Fruit fly (Drosophila melanogaster): Measurements from ENCODE around the gene nAChRbeta2.

The nAChRbeta2 gene

dm6 chr3R:24543033-24543675 lies 28.2 kb upstream of the nAChRbeta2 start (continued):
- TF ChIP-seq Xrp1 (GFP tag; IDR thresholded peaks at IDR 0.05) (peak; percentile 92), chif (GFP tag; optimal IDR thresholded peaks at IDR 0.05) (peak; percentile 82 to 88), CG10979 (tag; optimal IDR thresholded peaks at IDR 0.05) (peak; percentile 66), ro (GFP tag; IDR thresholded peaks at IDR 0.05) (peak; percentile 71), CG6272 (GFP tag; IDR thresholded peaks at IDR 0.05) (peak; percentile 88), Bteb2 (GFP tag; optimal IDR thresholded peaks at IDR 0.05) (peak; percentile 93), CG13287 (GFP tag; IDR thresholded peaks at IDR 0.05; ENCODE audit: partially characterized antibody) (no peak), slbo (GFP tag; IDR thresholded peaks at IDR 0.05) (peak; percentile 98), CG34224 (GFP tag; IDR thresholded peaks at IDR 0.05; ENCODE audit: partially characterized antibody) (no peak), HLHmδ (GFP tag; optimal IDR thresholded peaks at IDR 0.05) (no peak), zen2 (GFP tag; IDR thresholded peaks at IDR 0.05; ENCODE audit: partially characterized antibody) (no peak), CTCF (GFP tag; optimal IDR thresholded peaks at IDR 0.05) (peak; percentile 30), CG17829 (tag; optimal IDR thresholded peaks at IDR 0.05) (peak; percentile 82), Oaz (GFP tag; IDR thresholded peaks at IDR 0.05) (peak; percentile 92), CG3407 (GFP tag; optimal IDR thresholded peaks at IDR 0.05) (peak; percentile 69), tx (GFP tag; optimal IDR thresholded peaks at IDR 0.05) (peak; percentile 87), CG8924 (tag; optimal IDR thresholded peaks at IDR 0.05) (peak; percentile 93), zen (tag; optimal IDR thresholded peaks at IDR 0.05) (peak; percentile 88), hbn (GFP tag; IDR thresholded peaks at IDR 0.05; ENCODE audit: partially characterized antibody) (no peak), CG30020 (tag; optimal IDR thresholded peaks at IDR 0.05) (no peak), twi (tag; optimal IDR thresholded peaks at IDR 0.05) (peak; percentile 82), ci (GFP tag; IDR thresholded peaks at IDR 0.05) (peak; percentile 98), CG4854 (GFP tag; optimal IDR thresholded peaks at IDR 0.05) (no peak), oc (tag; optimal IDR thresholded peaks at IDR 0.05) (peak; percentile 94), CG11456 (GFP tag; IDR thresholded peaks at IDR 0.05) (peak; percentile 98), ase (GFP tag; IDR thresholded peaks at IDR 0.05) (peak; percentile 93), Awh (GFP tag; IDR thresholded peaks at IDR 0.05) (peak; percentile 94), CG11504 (tag; optimal IDR thresholded peaks at IDR 0.05) (peak; percentile 96), CG9797 (GFP tag; optimal IDR thresholded peaks at IDR 0.05) (no peak), slou (GFP tag; optimal IDR thresholded peaks at IDR 0.05) (peak; percentile 51), org-1 (GFP tag; optimal IDR thresholded peaks at IDR 0.05) (peak; percentile 68), Rfx (GFP tag; IDR thresholded peaks at IDR 0.05) (peak; percentile 98), CkIIα-i1 (GFP tag; IDR thresholded peaks at IDR 0.05) (peak; percentile 78), CG10565 (GFP tag; optimal IDR thresholded peaks at IDR 0.05) (peak; percentile 24), dpn (GFP tag; optimal IDR thresholded peaks at IDR 0.05) (peak; percentile 93 to 96), Tbp (GFP tag; optimal IDR thresholded peaks at IDR 0.05) (no peak), Atf6 (GFP tag; IDR thresholded peaks at IDR 0.05) (peak; percentile 98), Hey (tag; optimal IDR thresholded peaks at IDR 0.05) (peak; percentile 84), CG7271 (tag; optimal IDR thresholded peaks at IDR 0.05) (no peak), CG11085 (GFP tag; IDR thresholded peaks at IDR 0.05) (peak; percentile 93), Oli (tag; optimal IDR thresholded peaks at IDR 0.05) (peak; percentile 95), ftz-f1 (GFP tag; optimal IDR thresholded peaks at IDR 0.05) (peak; percentile 13), CG12299 (tag; optimal IDR thresholded peaks at IDR 0.05) (peak; percentile 89), CG6175 (GFP tag; IDR thresholded peaks at IDR 0.05) (peak; percentile 93), vnd (GFP tag; IDR thresholded peaks at IDR 0.05; ENCODE audit: partially characterized antibody) (no peak), gem (tag; optimal IDR thresholded peaks at IDR 0.05) (peak; percentile 95), dysf (GFP tag; IDR thresholded peaks at IDR 0.05) (peak; percentile 98), lbe (GFP tag; optimal IDR thresholded peaks at IDR 0.05) (peak; percentile 93), C15 (GFP tag; IDR thresholded peaks at IDR 0.05) (peak; percentile 93), CG16863 (GFP tag; optimal IDR thresholded peaks at IDR 0.05) (peak; percentile 80), amos (GFP tag; IDR thresholded peaks at IDR 0.05; ENCODE audit: partially characterized antibody) (no peak)
